Worm (Caenorhabditis elegans) whole organism, young adult: Measurements from ENCODE around the gene srh-128.
"Not testable (repeated sequence)": the region's sequence is repeated elsewhere in the genome, so short reads cannot be mapped to it uniquely, and the experiment has no call there.

Source experiments
- B0019.2 ChIP-seq: fragments of 200-800 bp; sonication (Bioruptor generic); conservative IDR thresholded peaks from 2 replicates; pipeline ENCODE4 v1.3.6; 2022; ENCODE audit warnings: missing genetic modification reagents, missing genetic modification characterization, missing compliant biosample characterization
- B0035.1 ChIP-seq: sonication (generic microtip); optimal IDR thresholded peaks from 2 replicates; lab custom pipeline; 2016; ENCODE audit warnings: missing genetic modification characterization, mild to moderate bottlenecking, missing compliant biosample characterization, missing genotype, missing genetic modification reagents
- C17E4.6 ChIP-seq: fragments of 200-800 bp; sonication (Bioruptor generic); IDR thresholded peaks from 2 replicates; pipeline ENCODE4 v1.3.6; 2022; ENCODE audit warnings: missing genetic modification reagents, missing genetic modification characterization, missing compliant biosample characterization
- D2030.7 ChIP-seq: fragments of 200-800 bp; sonication (Bioruptor generic); IDR thresholded peaks from 2 replicates; pipeline ENCODE4 v1.3.6; 2022; ENCODE audit warnings: missing genetic modification reagents, missing genetic modification characterization, missing compliant biosample characterization
- F39B2.1 ChIP-seq: fragments of 200-800 bp; sonication (Bioruptor generic); IDR thresholded peaks from 2 replicates; pipeline ENCODE4 v1.3.6; 2022; ENCODE audit warnings: missing genetic modification reagents, missing genetic modification characterization, missing compliant biosample characterization
- F49E8.2 ChIP-seq: sonication (generic microtip); optimal IDR thresholded peaks from 3 replicates; lab custom pipeline; 2017; ENCODE audit warnings: missing genetic modification characterization, mild to moderate bottlenecking, missing compliant biosample characterization, antibody characterized with exemption, moderate library complexity; ENCODE audit not compliant: insufficient read depth
- F57A8.1 ChIP-seq: fragments of 200-800 bp; sonication (Bioruptor generic); optimal IDR thresholded peaks from 2 replicates; lab custom pipeline; 2018; ENCODE audit warnings: mild to moderate bottlenecking, missing genetic modification characterization, moderate library complexity, missing compliant biosample characterization
- K11D2.4 ChIP-seq: fragments of 200-800 bp; sonication (Bioruptor generic); IDR thresholded peaks from 2 replicates; pipeline ENCODE4 v1.3.6; 2022; ENCODE audit warnings: missing genetic modification reagents, missing genetic modification characterization, missing compliant biosample characterization
- K12H6.12 ChIP-seq: fragments of 200-800 bp; sonication (Bioruptor generic); optimal IDR thresholded peaks from 2 replicates; lab custom pipeline; 2018; ENCODE audit warnings: mild to moderate bottlenecking, missing genetic modification characterization, missing compliant biosample characterization
- Y53G8AR.9 ChIP-seq: fragments of 200-800 bp; sonication (Bioruptor generic); conservative IDR thresholded peaks from 2 replicates; pipeline ENCODE4 v1.3.6; 2022; ENCODE audit warnings: missing genetic modification reagents, missing genetic modification characterization, missing compliant biosample characterization
- Y56A3A.18 ChIP-seq: fragments of 200-800 bp; sonication (Bioruptor generic); IDR thresholded peaks from 2 replicates; pipeline ENCODE4 v1.3.6; 2022; ENCODE audit warnings: missing genetic modification reagents, missing genetic modification characterization, missing compliant biosample characterization
- Y95B8A.8 ChIP-seq: fragments of 200-800 bp; sonication (Bioruptor generic); IDR thresholded peaks from 2 replicates; pipeline ENCODE4 v1.3.6; 2022; ENCODE audit warnings: missing genetic modification reagents, missing genetic modification characterization, missing compliant biosample characterization
- akir-1 ChIP-seq: fragments of 200-800 bp; sonication (Bioruptor generic); optimal IDR thresholded peaks from 2 replicates; lab custom pipeline; 2018; ENCODE audit warnings: mild to moderate bottlenecking, missing genetic modification characterization, moderate library complexity, missing compliant biosample characterization
- aptf-2 ChIP-seq: fragments of 200-800 bp; sonication (Bioruptor generic); conservative IDR thresholded peaks from 2 replicates; pipeline ENCODE4 v1.3.6; 2022; ENCODE audit warnings: missing genetic modification reagents, missing genetic modification characterization, missing compliant biosample characterization
- attf-3 ChIP-seq: fragments of 200-800 bp; sonication (Bioruptor generic); conservative IDR thresholded peaks from 2 replicates; pipeline ENCODE4 v1.3.6; 2022; ENCODE audit warnings: missing genetic modification reagents, missing genetic modification characterization, missing compliant biosample characterization
- attf-6 ChIP-seq: fragments of 200-800 bp; sonication (Bioruptor generic); IDR thresholded peaks from 2 replicates; pipeline ENCODE4 v1.3.6; 2022; ENCODE audit warnings: missing genetic modification reagents, missing genetic modification characterization, missing compliant biosample characterization
- bed-1 ChIP-seq: fragments of 200-800 bp; sonication (Bioruptor generic); IDR thresholded peaks from 2 replicates; pipeline ENCODE4 v1.3.6; 2022; ENCODE audit warnings: missing genetic modification reagents, missing genetic modification characterization, missing compliant biosample characterization
- bed-2 ChIP-seq: fragments of 200-800 bp; sonication (Bioruptor generic); IDR thresholded peaks from 2 replicates; pipeline ENCODE4 v1.3.6; 2022; ENCODE audit warnings: missing genetic modification reagents, missing genetic modification characterization, missing compliant biosample characterization
- cebp-2 ChIP-seq: fragments of 200-800 bp; sonication (Bioruptor generic); IDR thresholded peaks from 2 replicates; pipeline ENCODE4 v1.3.6; 2022; ENCODE audit warnings: missing genetic modification characterization, missing compliant biosample characterization
- ceh-91 ChIP-seq: fragments of 200-800 bp; sonication (Bioruptor generic); IDR thresholded peaks from 2 replicates; pipeline ENCODE4 v1.3.6; 2022; ENCODE audit warnings: missing genetic modification reagents, missing genetic modification characterization, missing compliant biosample characterization
- die-1 ChIP-seq: sonication (generic microtip); optimal IDR thresholded peaks from 2 replicates; lab custom pipeline; 2016; ENCODE audit warnings: missing genotype, mild to moderate bottlenecking, missing genetic modification characterization, missing compliant biosample characterization
- dox-1 ChIP-seq: fragments of 200-800 bp; sonication (Bioruptor generic); IDR thresholded peaks from 2 replicates; pipeline ENCODE4 v1.3.6; 2022; ENCODE audit warnings: missing genetic modification reagents, missing genetic modification characterization, missing compliant biosample characterization
- dpff-1 ChIP-seq: sonication (generic microtip); optimal IDR thresholded peaks from 2 replicates; lab custom pipeline; 2017; ENCODE audit warnings: mild to moderate bottlenecking, missing genetic modification characterization, missing compliant biosample characterization
- efl-1 ChIP-seq: fragments of 150-350 bp; optimal IDR thresholded peaks from 2 replicates; lab custom pipeline; 2014; ENCODE audit warnings: missing biosample characterization, missing genetic modification reagents, missing genetic modification characterization
- egl-18 ChIP-seq: fragments of 200-800 bp; sonication (Bioruptor generic); IDR thresholded peaks from 2 replicates; pipeline ENCODE4 v1.3.6; 2022; ENCODE audit warnings: missing genetic modification reagents, missing genetic modification characterization, missing compliant biosample characterization
- egl-44 ChIP-seq: fragments of 200-800 bp; sonication (Bioruptor generic); IDR thresholded peaks from 2 replicates; pipeline ENCODE4 v1.3.6; 2022; ENCODE audit warnings: missing genetic modification reagents, missing genetic modification characterization, missing compliant biosample characterization
- ets-4 ChIP-seq: fragments of 200-800 bp; sonication (Bioruptor generic); optimal IDR thresholded peaks from 2 replicates; lab custom pipeline; 2018; ENCODE audit warnings: mild to moderate bottlenecking, missing genetic modification characterization, missing compliant biosample characterization
- fkh-3 ChIP-seq: sonication (generic microtip); optimal IDR thresholded peaks from 2 replicates; lab custom pipeline; 2016; ENCODE audit warnings: mild to moderate bottlenecking, missing genetic modification characterization, missing compliant biosample characterization
- lin-26 ChIP-seq: fragments of 200-800 bp; sonication (Bioruptor generic); IDR thresholded peaks from 2 replicates; pipeline ENCODE4 v1.3.6; 2022; ENCODE audit warnings: missing genetic modification reagents, missing genetic modification characterization, missing compliant biosample characterization
- lin-35 ChIP-seq, 3 experiments: fragments of 150-350 bp in 2 of 3; sonication (generic microtip) in 1 of 3; optimal IDR thresholded peaks; 2 replicates each; lab custom pipeline; 2014 to 2018; ENCODE audit warnings: missing biosample characterization in 3 of 3, missing genetic modification characterization in 3 of 3, missing genetic modification reagents in 3 of 3
- lsl-1 ChIP-seq: fragments of 200-800 bp; sonication (Bioruptor generic); optimal IDR thresholded peaks from 2 replicates; lab custom pipeline; 2018; ENCODE audit warnings: mild to moderate bottlenecking, missing genetic modification characterization, moderate library complexity, missing compliant biosample characterization
- madf-6 ChIP-seq: fragments of 200-800 bp; sonication (Bioruptor generic); IDR thresholded peaks from 2 replicates; pipeline ENCODE4 v1.3.6; 2022; ENCODE audit warnings: missing genetic modification reagents, missing genetic modification characterization, missing compliant biosample characterization
- nfya-2 ChIP-seq: fragments of 200-800 bp; sonication (Bioruptor generic); IDR thresholded peaks from 2 replicates; pipeline ENCODE4 v1.3.6; 2022; ENCODE audit warnings: missing genetic modification reagents, missing genetic modification characterization, missing compliant biosample characterization
- nfyb-1 ChIP-seq: fragments of 200-800 bp; sonication (Bioruptor generic); IDR thresholded peaks from 2 replicates; pipeline ENCODE4 v1.3.6; 2022; ENCODE audit warnings: missing genetic modification reagents, missing genetic modification characterization, missing compliant biosample characterization
- nhr-120 ChIP-seq: fragments of 200-800 bp; sonication (Bioruptor generic); IDR thresholded peaks from 2 replicates; pipeline ENCODE4 v1.3.6; 2022; ENCODE audit warnings: missing genetic modification characterization, missing compliant biosample characterization
- nhr-27 ChIP-seq: fragments of 200-800 bp; sonication (Bioruptor generic); optimal IDR thresholded peaks from 2 replicates; lab custom pipeline; 2018; ENCODE audit warnings: mild to moderate bottlenecking, missing genetic modification characterization, moderate library complexity, missing compliant biosample characterization
- pbrm-1 ChIP-seq: fragments of 200-800 bp; sonication (Bioruptor generic); IDR thresholded peaks from 2 replicates; pipeline ENCODE4 v1.3.6; 2022; ENCODE audit warnings: missing genetic modification reagents, missing genetic modification characterization, missing compliant biosample characterization
- repo-1 ChIP-seq: sonication (generic microtip); optimal IDR thresholded peaks from 2 replicates; lab custom pipeline; 2017; ENCODE audit warnings: mild to moderate bottlenecking, missing genetic modification characterization, missing compliant biosample characterization
- rpc-1 ChIP-seq, 2 experiments: fragments of 150-350 bp in 1 of 2; sonication (generic microtip) in 1 of 2; optimal IDR thresholded peaks; 2 replicates each; lab custom pipeline; 2014 to 2018; ENCODE audit warnings: missing biosample characterization in 1 of 2, missing genetic modification characterization in 1 of 2, missing genetic modification reagents in 1 of 2, missing genotype in 1 of 2
- snpc-3.4 ChIP-seq: sonication (generic microtip); optimal IDR thresholded peaks from 2 replicates; lab custom pipeline; 2017; ENCODE audit warnings: missing genetic modification characterization, mild to moderate bottlenecking, missing compliant biosample characterization, antibody characterized with exemption, moderate library complexity, missing genotype, missing genetic modification reagents
- ztf-6 ChIP-seq: fragments of 200-800 bp; sonication (Bioruptor generic); IDR thresholded peaks from 2 replicates; pipeline ENCODE4 v1.3.6; 2022; ENCODE audit warnings: missing genetic modification reagents, missing genetic modification characterization, missing compliant biosample characterization

Gene srh-128

ce11 chrII:2688616-2689015 is 16.5 kb downstream of the srh-128 start, which contains the start of gene nspf-2:
Gene nspf-2 (plus strand): TSS chrII:2688916.
- not testable (repeated sequence) for TF ChIP-seq bed-2 (GFP tag; lab: Robert Waterston, UW); ets-4 (GFP tag; lab: Kevin White, UChicago); ceh-91 (GFP tag; lab: Robert Waterston, UW)

- TF ChIP-seq nhr-120 (GFP tag; lab: Robert Waterston, UW), result no peak
- no peak for TF ChIP-seq rpc-1 (optimal IDR thresholded peaks at IDR 0.05; lab: Kevin White, UChicago)
- no peak for TF ChIP-seq rpc-1 (tag; optimal IDR thresholded peaks at IDR 0.05; lab: Kevin White, UChicago)
- TF ChIP-seq pbrm-1 (GFP tag; lab: Robert Waterston, UW), result no peak
- TF ChIP-seq K11D2.4 (GFP tag; lab: Robert Waterston, UW), result no peak
- TF ChIP-seq madf-6 (GFP tag; lab: Robert Waterston, UW), result no peak
- TF ChIP-seq nfyb-1 (GFP tag; lab: Robert Waterston, UW), result no peak
- TF ChIP-seq attf-3 (GFP tag; lab: Robert Waterston, UW), result no peak
- TF ChIP-seq snpc-3.4 (tag; lab: Kevin White, UChicago), result no peak
- TF ChIP-seq Y53G8AR.9 (GFP tag; lab: Robert Waterston, UW), result no peak
Measured at ce11 chrII:2686985-2687675, 18.0 kb downstream of the srh-128 start, which contains the start of the genes sup-9 and nspf-1. Gene sup-9 (minus strand): TSS chrII:2687027. Gene nspf-1 (plus strand): TSS chrII:2687625.

- TF ChIP-seq D2030.7 (GFP tag; lab: Robert Waterston, UW) (no peak), Y95B8A.8 (GFP tag; lab: Robert Waterston, UW) (no peak), aptf-2 (no peak), F49E8.2 (tag; lab: Kevin White, UChicago) (no peak)
- TF ChIP-seq, all 124 proteins: peak for 0
Measured at ce11 chrII:2684783-2685182, 20.3 kb downstream of the srh-128 start.

- TF ChIP-seq cebp-2 (GFP tag; lab: Robert Waterston, UW), result no peak
- TF ChIP-seq fkh-3 (tag; lab: Kevin White, UChicago), result no peak
- TF ChIP-seq repo-1, result no peak
- no peak for TF ChIP-seq nhr-27
- no peak for TF ChIP-seq Y56A3A.18 (GFP tag; lab: Robert Waterston, UW)
- no peak for TF ChIP-seq dox-1 (GFP tag; lab: Robert Waterston, UW)
- no peak for TF ChIP-seq B0019.2 (GFP tag; lab: Robert Waterston, UW)
- TF ChIP-seq nfya-2 (GFP tag; lab: Robert Waterston, UW), result no peak
- no peak for TF ChIP-seq Y95B8A.8 (GFP tag; lab: Robert Waterston, UW)
- no peak for TF ChIP-seq C17E4.6 (GFP tag; lab: Robert Waterston, UW)
- TF ChIP-seq Y53G8AR.9 (GFP tag; lab: Robert Waterston, UW), result no peak
- TF ChIP-seq, all 124 proteins: peak for 0
Measured at ce11 chrII:2684208-2684607, 20.9 kb downstream of the srh-128 start, which contains the start of gene ceh-87. Gene ceh-87 (minus strand): TSS chrII:2684308.

ce11 chrII:2681118-2681517 is 24.0 kb downstream of the srh-128 start, which contains the start of gene F34D6.1:
Gene F34D6.1 (minus strand): TSS chrII:2681218.
- TF ChIP-seq lin-26 (GFP tag; lab: Robert Waterston, UW) (no peak), efl-1 (no peak), lin-35 (GFP tag; optimal IDR thresholded peaks at IDR 0.05; lab: Kevin White, UChicago) (no peak), egl-44 (no peak), F39B2.1 (GFP tag; lab: Robert Waterston, UW) (no peak), bed-1 (GFP tag; lab: Robert Waterston, UW) (no peak), lsl-1 (GFP tag; lab: Kevin White, UChicago) (no peak), K12H6.12 (tag; lab: Kevin White, UChicago) (no peak), B0035.1 (tag; lab: Kevin White, UChicago) (no peak), ztf-6 (GFP tag; lab: Robert Waterston, UW) (no peak), die-1 (tag; lab: Kevin White, UChicago) (no peak), dpff-1 (tag; lab: Kevin White, UChicago) (no peak), F57A8.1 (GFP tag; lab: Kevin White, UChicago) (no peak), attf-6 (GFP tag; lab: Robert Waterston, UW) (no peak), Y56A3A.18 (GFP tag; lab: Robert Waterston, UW) (no peak), egl-18 (GFP tag; lab: Robert Waterston, UW) (no peak), akir-1 (GFP tag; lab: Kevin White, UChicago) (no peak)
